Worm (Caenorhabditis elegans): ENCODE results near the gene txt-18.

txt-18 gene

ce11 chrII:6343893-6344292, at the start of gene txt-18:
Gene txt-18 (plus strand): TSS chrII:6344072.
- TF ChIP-seq pha-4 (tag; optimal IDR thresholded peaks at IDR 0.05) (no peak), flh-1 (GFP tag; optimal IDR thresholded peaks at IDR 0.05) (no peak), sem-2 (GFP tag; optimal IDR thresholded peaks at IDR 0.05) (no peak), nhr-237 (tag; optimal IDR thresholded peaks at IDR 0.05) (peak; percentile 42), lin-13 (tag; optimal IDR thresholded peaks at IDR 0.05) (no peak)

DNA sequence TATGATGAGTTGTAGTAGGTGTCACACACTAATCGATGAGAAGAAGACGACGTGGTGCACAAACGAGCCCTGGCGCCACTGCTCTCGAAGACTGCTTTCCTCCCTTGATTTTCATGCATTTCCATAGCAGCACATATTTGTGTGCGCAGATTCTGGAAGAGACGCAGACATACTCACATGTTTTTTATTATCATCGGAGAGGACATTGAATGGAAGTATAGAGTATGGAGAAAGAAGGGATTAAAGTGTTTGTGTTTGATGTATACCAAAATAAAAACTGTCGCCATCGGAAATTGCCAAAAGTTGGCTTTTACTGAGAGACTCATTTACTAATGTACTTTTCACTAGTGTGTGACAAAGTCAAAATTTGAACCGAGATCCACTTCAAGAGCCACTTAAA, 49.6 kb upstream of the txt-18 start, which contains the start of gene mps-1:
TSS of gene mps-1 (minus strand) at position 101 of the 400 bp plus-strand sequence.
- TF ChIP-seq elt-1 (tag; optimal IDR thresholded peaks at IDR 0.05; ENCODE audit: borderline replicate concordance, insufficient read depth), result no peak
- TF ChIP-seq ztf-11 (tag; optimal IDR thresholded peaks at IDR 0.05), result no peak
- no peak for TF ChIP-seq nhr-237 (tag; optimal IDR thresholded peaks at IDR 0.05)
- TF ChIP-seq bed-3 (GFP tag; optimal IDR thresholded peaks at IDR 0.05), result no peak
- TF ChIP-seq lsy-2 (tag; optimal IDR thresholded peaks at IDR 0.05), result no peak
- TF ChIP-seq ceh-83 (GFP tag; optimal IDR thresholded peaks at IDR 0.05), result no peak
- no peak for TF ChIP-seq drap-1 (GFP tag; optimal IDR thresholded peaks at IDR 0.05)
- no peak for TF ChIP-seq elt-3 (tag; optimal IDR thresholded peaks at IDR 0.05)
- no peak for TF ChIP-seq lin-32 (GFP tag; optimal IDR thresholded peaks at IDR 0.05)
- no peak for TF ChIP-seq pha-4 (tag; optimal IDR thresholded peaks at IDR 0.05)
- TF ChIP-seq unc-62 (GFP tag; optimal IDR thresholded peaks at IDR 0.05), result no peak
- TF ChIP-seq mab-5 (tag; optimal IDR thresholded peaks at IDR 0.05), result no peak
- TF ChIP-seq M03D4.4 (tag; optimal IDR thresholded peaks at IDR 0.05), result no peak

DNA sequence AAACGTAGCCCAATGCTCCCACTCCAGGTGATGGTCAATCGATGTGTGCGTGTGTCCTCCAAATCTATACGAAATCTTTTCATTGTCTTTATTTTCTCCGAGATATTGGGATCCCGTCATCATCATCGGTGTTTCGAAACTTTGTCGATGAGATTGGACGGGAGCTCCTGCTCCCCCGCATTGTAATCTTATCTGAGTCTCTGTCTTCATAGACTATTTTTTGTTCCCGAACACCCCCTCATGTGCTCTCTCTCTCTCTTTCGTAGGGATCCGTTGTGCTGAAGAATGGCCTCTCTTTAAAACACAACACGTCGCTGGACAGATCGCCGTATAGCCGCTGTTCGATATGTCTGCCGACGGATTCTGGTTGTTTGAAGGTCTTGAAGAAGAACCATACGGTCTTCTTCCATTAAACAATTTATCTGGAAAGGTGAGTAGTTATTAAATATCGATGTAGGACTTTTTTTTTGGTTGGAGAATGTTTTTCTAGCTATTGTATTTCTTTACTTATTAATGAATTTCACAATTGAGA, 40.6 kb upstream of the txt-18 start, which contains the start of gene C29F5.1:
TSS of gene C29F5.1 (plus strand) at position 317 of the 532 bp plus-strand sequence.
- TF ChIP-seq ceh-83 (GFP tag; optimal IDR thresholded peaks at IDR 0.05), result no peak
- no peak for TF ChIP-seq sptf-1 (tag; optimal IDR thresholded peaks at IDR 0.05)
- TF ChIP-seq hlh-1 (tag; optimal IDR thresholded peaks at IDR 0.05), result peak; percentile 70
- TF ChIP-seq unc-120 (tag; optimal IDR thresholded peaks at IDR 0.05; ENCODE audit: poor library complexity, severe bottlenecking), result peak; percentile 17
- TF ChIP-seq unc-62 (GFP tag; optimal IDR thresholded peaks at IDR 0.05), result peak; percentile 31

- no peak for TF ChIP-seq drap-1 (GFP tag; optimal IDR thresholded peaks at IDR 0.05)
- no peak for TF ChIP-seq ces-1 (GFP tag; optimal IDR thresholded peaks at IDR 0.05)
- TF ChIP-seq mep-1 (tag; optimal IDR thresholded peaks at IDR 0.05), result no peak
- TF ChIP-seq nhr-76 (tag; optimal IDR thresholded peaks at IDR 0.05), result no peak
- TF ChIP-seq M03D4.4 (tag; optimal IDR thresholded peaks at IDR 0.05), result no peak
- TF ChIP-seq ceh-39 (tag; optimal IDR thresholded peaks at IDR 0.05), result no peak
- TF ChIP-seq flh-1 (GFP tag; optimal IDR thresholded peaks at IDR 0.05), result no peak
- no peak for TF ChIP-seq blmp-1 (tag; optimal IDR thresholded peaks at IDR 0.05)
- TF ChIP-seq nhr-2 (tag; optimal IDR thresholded peaks at IDR 0.05), result no peak
- no peak for TF ChIP-seq elt-1 (tag; optimal IDR thresholded peaks at IDR 0.05; ENCODE audit: borderline replicate concordance, insufficient read depth)
- no peak for TF ChIP-seq elt-3 (tag; optimal IDR thresholded peaks at IDR 0.05)
- no peak for TF ChIP-seq snpc-4 (tag; optimal IDR thresholded peaks at IDR 0.05)
- no peak for TF ChIP-seq sem-2 (GFP tag; optimal IDR thresholded peaks at IDR 0.05)
- no peak for TF ChIP-seq sptf-1 (tag; optimal IDR thresholded peaks at IDR 0.05)
- TF ChIP-seq tbx-8 (GFP tag; optimal IDR thresholded peaks at IDR 0.05), result no peak
- no peak for TF ChIP-seq nhr-12 (tag; optimal IDR thresholded peaks at IDR 0.05)
- no peak for TF ChIP-seq ceh-43 (GFP tag; optimal IDR thresholded peaks at IDR 0.05)
- no peak for TF ChIP-seq unc-39 (tag; optimal IDR thresholded peaks at IDR 0.05)
Observed at ce11 chrII:6306125-6306524, 37.7 kb upstream of the txt-18 start, which contains the start of gene C29F5.8. Gene C29F5.8 (plus strand): TSS chrII:6306425.

DNA sequence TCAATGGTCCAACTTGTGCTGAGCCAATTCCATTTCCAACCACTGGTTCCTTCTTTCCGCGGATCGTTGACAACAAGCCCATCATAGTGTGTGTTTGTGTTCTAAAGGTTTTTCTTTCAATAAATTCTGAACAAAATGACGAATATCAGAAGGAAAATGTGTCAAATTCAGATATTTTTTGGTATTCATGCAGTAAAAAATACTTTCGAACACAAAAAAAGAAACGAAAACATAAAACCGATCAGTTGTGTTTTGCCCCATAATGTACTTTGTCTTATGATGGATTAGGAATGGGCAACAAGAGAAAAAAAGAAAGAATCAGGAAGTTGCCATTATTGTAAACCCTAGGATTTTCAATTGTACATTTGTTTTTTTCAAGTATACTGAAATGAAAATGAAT, 34.7 kb upstream of the txt-18 start, which contains the start of gene glb-10:
TSS of gene glb-10 (minus strand) at position 101 of the 400 bp plus-strand sequence.
- no peak for TF ChIP-seq cnd-1 (tag; optimal IDR thresholded peaks at IDR 0.05)
- no peak for TF ChIP-seq sem-2 (GFP tag; optimal IDR thresholded peaks at IDR 0.05)
- TF ChIP-seq snpc-4 (tag; optimal IDR thresholded peaks at IDR 0.05), result no peak
- no peak for TF ChIP-seq hlh-1 (tag; optimal IDR thresholded peaks at IDR 0.05)
- no peak for TF ChIP-seq ztf-11 (tag; optimal IDR thresholded peaks at IDR 0.05)
- no peak for TF ChIP-seq lin-32 (GFP tag; optimal IDR thresholded peaks at IDR 0.05)
- no peak for TF ChIP-seq flh-1 (GFP tag; optimal IDR thresholded peaks at IDR 0.05)
- TF ChIP-seq ces-1 (GFP tag; optimal IDR thresholded peaks at IDR 0.05), result no peak
- no peak for TF ChIP-seq ceh-83 (GFP tag; optimal IDR thresholded peaks at IDR 0.05)
